Worm (Caenorhabditis elegans) whole organism, L1 larva: Measurements from ENCODE around the gene mlt-9.

Source experiments
- ama-1 ChIP-seq: fragments of 150-350 bp; optimal IDR thresholded peaks from 2 replicates; lab custom pipeline; 2014
- fkh-10 ChIP-seq: sonication (generic microtip); optimal IDR thresholded peaks from 2 replicates; lab custom pipeline; 2017; ENCODE audit warnings: missing biosample characterization, missing genetic modification reagents, missing genetic modification characterization
- nhr-28 ChIP-seq: fragments of 150-350 bp; optimal IDR thresholded peaks from 2 replicates; lab custom pipeline; 2014; ENCODE audit warnings: missing biosample characterization, missing genetic modification characterization
- snpc-4 ChIP-seq: fragments of 150-350 bp; optimal IDR thresholded peaks from 2 replicates; lab custom pipeline; 2014; ENCODE audit warnings: missing biosample characterization, missing genetic modification characterization
- tlp-1 ChIP-seq: fragments of 150-350 bp; optimal IDR thresholded peaks from 2 replicates; lab custom pipeline; 2014; ENCODE audit warnings: missing biosample characterization, missing genetic modification characterization

- no peak for TF ChIP-seq nhr-28 (tag; lab: Kevin White, UChicago)
- no peak for TF ChIP-seq ama-1 (lab: Kevin White, UChicago)
- TF ChIP-seq tlp-1 (tag; lab: Kevin White, UChicago): no peak
- no peak for TF ChIP-seq snpc-4
- TF ChIP-seq fkh-10 (GFP tag; lab: Kevin White, UChicago): no peak
These were observed 55.2 kb downstream of the mlt-9 start, which contains the start of gene H03G16.6 for ce11 chrX:15052385-15052784.
